Comparison of ENCODE assay signal across 5 fruit fly cellular contexts in the genomic region with DNA sequence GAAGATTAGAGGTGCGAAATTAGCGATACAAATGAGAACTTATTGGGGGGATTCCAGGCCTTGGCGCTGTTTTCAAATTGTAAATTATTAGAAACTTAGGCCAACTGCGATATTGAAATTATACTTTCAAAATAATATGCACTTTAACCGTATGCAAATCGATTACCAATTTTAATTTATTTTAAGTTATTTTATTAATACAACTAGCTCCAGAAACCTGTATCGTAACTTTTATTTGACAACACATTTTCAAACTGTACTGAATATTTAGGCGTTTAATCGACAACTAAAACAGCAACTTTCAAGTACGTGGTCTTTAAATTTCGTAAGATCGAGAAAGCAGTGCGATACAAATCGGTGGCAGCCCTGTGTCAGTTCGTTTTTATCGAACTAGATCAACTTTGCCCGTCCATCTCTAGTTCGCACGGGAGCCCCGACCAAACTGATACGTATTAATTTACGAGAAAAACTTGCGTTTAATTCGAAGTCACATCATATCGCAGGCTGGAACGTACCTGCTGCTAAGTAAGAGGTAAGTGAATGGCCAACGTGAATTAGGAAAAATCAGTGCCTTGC.
TF ChIP-seq lines count a peak whose summit lies in the region.

A gene (minus strand): TSS at position 31 of the 576 bp plus-strand sequence.
A gene (plus strand): TSS at position 335 of the 576 bp plus-strand sequence.

TF ChIP-seq in whole organism, adult, 20 proteins besides CTCF, POLR2A, EP300 and RAD21 (continued from another document):
- peak; percentile 36 for TF ChIP-seq bab1 (GFP tag; optimal IDR thresholded peaks at IDR 0.05; lab: Kevin White, UChicago)
- no peak for TF ChIP-seq CG5204 (GFP tag; optimal IDR thresholded peaks at IDR 0.05; lab: Kevin White, UChicago)
- TF ChIP-seq CG33017 (tag; optimal IDR thresholded peaks at IDR 0.05; lab: Kevin White, UChicago) = peak; percentile 53
- TF ChIP-seq cic (GFP tag; optimal IDR thresholded peaks at IDR 0.05; lab: Kevin White, UChicago) = peak; percentile 14

TF ChIP-seq in whole organism, embryonic, 481 proteins besides CTCF, POLR2A, EP300 and RAD21 (continued from another document and continues in another):
- TF ChIP-seq pnt (GFP tag; optimal IDR thresholded peaks at IDR 0.05; lab: Kevin White, UChicago) = no peak
- no peak for TF ChIP-seq gsb-n (tag; optimal IDR thresholded peaks at IDR 0.05; lab: Kevin White, UChicago)
- TF ChIP-seq lola (GFP tag; optimal IDR thresholded peaks at IDR 0.05; lab: Kevin White, UChicago) = peak in 1 of 3 experiments; percentile 25
- TF ChIP-seq CG2120 (GFP tag; optimal IDR thresholded peaks at IDR 0.05; lab: Kevin White, UChicago) = peak; percentile 70
- TF ChIP-seq ewg (GFP tag; optimal IDR thresholded peaks at IDR 0.05; lab: Kevin White, UChicago) = no peak
- TF ChIP-seq Taf1 (GFP tag; IDR thresholded peaks at IDR 0.05; lab: Robert Waterston, UW) = no peak
- TF ChIP-seq Adf1 (GFP tag; IDR thresholded peaks at IDR 0.05; lab: Robert Waterston, UW) = no peak
- TF ChIP-seq CG6813 (GFP tag; optimal IDR thresholded peaks at IDR 0.05; lab: Kevin White, UChicago) = no peak
- TF ChIP-seq CG17328 (GFP tag; IDR thresholded peaks at IDR 0.05; lab: Robert Waterston, UW) = no peak
- no peak for TF ChIP-seq hkb (optimal IDR thresholded peaks at IDR 0.05; lab: Kevin White, UChicago)
- no peak for TF ChIP-seq hkb (GFP tag; IDR thresholded peaks at IDR 0.05; lab: Robert Waterston, UW)
- TF ChIP-seq vfl (GFP tag; optimal IDR thresholded peaks at IDR 0.05; lab: Kevin White, UChicago) = no peak
- TF ChIP-seq maf-S (GFP tag; optimal IDR thresholded peaks at IDR 0.05; lab: Kevin White, UChicago) = no peak
- TF ChIP-seq CG5245 (GFP tag; optimal IDR thresholded peaks at IDR 0.05; lab: Kevin White, UChicago) = no peak
- no peak for TF ChIP-seq fru (optimal IDR thresholded peaks at IDR 0.05; lab: Kevin White, UChicago)
- no peak for TF ChIP-seq danr (GFP tag; IDR thresholded peaks at IDR 0.05; lab: Robert Waterston, UW)
- TF ChIP-seq Nf-YA (GFP tag; IDR thresholded peaks at IDR 0.05; lab: Robert Waterston, UW) = no peak
- no peak for TF ChIP-seq chn (GFP tag; optimal IDR thresholded peaks at IDR 0.05; lab: Kevin White, UChicago)
- no peak for TF ChIP-seq HLHmδ (GFP tag; optimal IDR thresholded peaks at IDR 0.05; lab: Kevin White, UChicago)
- TF ChIP-seq Side (GFP tag; optimal IDR thresholded peaks at IDR 0.05; lab: Kevin White, UChicago) = no peak
- TF ChIP-seq CG15011 (GFP tag; optimal IDR thresholded peaks at IDR 0.05; lab: Kevin White, UChicago) = no peak
- peak; percentile 37 for TF ChIP-seq CG9817 (tag; optimal IDR thresholded peaks at IDR 0.05; lab: Kevin White, UChicago)
- TF ChIP-seq gcm (GFP tag; optimal IDR thresholded peaks at IDR 0.05; lab: Kevin White, UChicago) = no peak
- TF ChIP-seq HmgZ (tag; optimal IDR thresholded peaks at IDR 0.05; lab: Kevin White, UChicago) = peak; percentile 12
- no peak for TF ChIP-seq CG8478 (optimal IDR thresholded peaks at IDR 0.05; lab: Kevin White, UChicago)
- peak; percentile 29 for TF ChIP-seq PHDP (tag; optimal IDR thresholded peaks at IDR 0.05; lab: Kevin White, UChicago)
- no peak for TF ChIP-seq CG14965 (GFP tag; optimal IDR thresholded peaks at IDR 0.05; lab: Kevin White, UChicago; ENCODE audit: borderline replicate concordance)
- TF ChIP-seq cad (GFP tag; optimal IDR thresholded peaks at IDR 0.05; lab: Kevin White, UChicago) = no peak
- no peak for TF ChIP-seq salm (tag; optimal IDR thresholded peaks at IDR 0.05; lab: Kevin White, UChicago)
- peak; percentile 39 for TF ChIP-seq Drgx (GFP tag; IDR thresholded peaks at IDR 0.05; lab: Robert Waterston, UW)
- TF ChIP-seq Sry-δ (GFP tag; optimal IDR thresholded peaks at IDR 0.05; lab: Kevin White, UChicago) = peak; percentile 93

TF ChIP-seq in whole organism, prepupa, 60 proteins besides CTCF, POLR2A, EP300 and RAD21 (continued from another document and continues in another):
- TF ChIP-seq Hr4 (GFP tag; optimal IDR thresholded peaks at IDR 0.05; lab: Kevin White, UChicago) (no peak), CG32006 (GFP tag; optimal IDR thresholded peaks at IDR 0.05; lab: Kevin White, UChicago) (peak; percentile 54), CG31627 (GFP tag; optimal IDR thresholded peaks at IDR 0.05; lab: Kevin White, UChicago) (peak; percentile 50), Smox (GFP tag; optimal IDR thresholded peaks at IDR 0.05; lab: Kevin White, UChicago) (no peak), CG9139 (GFP tag; optimal IDR thresholded peaks at IDR 0.05; lab: Kevin White, UChicago) (no peak), lz (GFP tag; optimal IDR thresholded peaks at IDR 0.05; lab: Kevin White, UChicago) (peak; percentile 48), net (GFP tag; optimal IDR thresholded peaks at IDR 0.05; lab: Kevin White, UChicago) (no peak), vri (GFP tag; optimal IDR thresholded peaks at IDR 0.05; lab: Kevin White, UChicago) (no peak), Ets21C (GFP tag; optimal IDR thresholded peaks at IDR 0.05; lab: Kevin White, UChicago) (no peak), CG8319 (GFP tag; optimal IDR thresholded peaks at IDR 0.05; lab: Kevin White, UChicago) (no peak), Met (GFP tag; optimal IDR thresholded peaks at IDR 0.05; lab: Kevin White, UChicago) (peak; percentile 56), dac (GFP tag; optimal IDR thresholded peaks at IDR 0.05; lab: Kevin White, UChicago) (no peak), fd85E (GFP tag; optimal IDR thresholded peaks at IDR 0.05; lab: Kevin White, UChicago) (no peak), dsx (GFP tag; optimal IDR thresholded peaks at IDR 0.05; lab: Kevin White, UChicago; ENCODE audit: poor library complexity, severe bottlenecking) (peak; percentile 14), achi (GFP tag; optimal IDR thresholded peaks at IDR 0.05; lab: Kevin White, UChicago) (peak; percentile 44), CG11762 (GFP tag; optimal IDR thresholded peaks at IDR 0.05; lab: Kevin White, UChicago; ENCODE audit: insufficient read depth) (no peak), acj6 (GFP tag; optimal IDR thresholded peaks at IDR 0.05; lab: Kevin White, UChicago) (no peak), CG11902 (GFP tag; optimal IDR thresholded peaks at IDR 0.05; lab: Kevin White, UChicago) (no peak), fkh (GFP tag; optimal IDR thresholded peaks at IDR 0.05; lab: Kevin White, UChicago) (peak; percentile 48), Eip93F (GFP tag; optimal IDR thresholded peaks at IDR 0.05; lab: Kevin White, UChicago) (no peak), CG4318 (GFP tag; optimal IDR thresholded peaks at IDR 0.05; lab: Kevin White, UChicago) (no peak), Eip78C (GFP tag; lab: Kevin White, UChicago) (peak; percentile 66), CG16779 (tag; optimal IDR thresholded peaks at IDR 0.05; lab: Kevin White, UChicago) (no peak), Blimp-1 (GFP tag; optimal IDR thresholded peaks at IDR 0.05; lab: Kevin White, UChicago) (peak; percentile 27), eg (GFP tag; IDR thresholded peaks at IDR 0.05; lab: Robert Waterston, UW) (peak; percentile 84), fd59A (GFP tag; optimal IDR thresholded peaks at IDR 0.05; lab: Kevin White, UChicago) (no peak), OdsH (GFP tag; optimal IDR thresholded peaks at IDR 0.05; lab: Kevin White, UChicago) (no peak), Hr39 (GFP tag; optimal IDR thresholded peaks at IDR 0.05; lab: Kevin White, UChicago) (no peak), esn (GFP tag; optimal IDR thresholded peaks at IDR 0.05; lab: Kevin White, UChicago) (peak; percentile 68), CG11294 (GFP tag; IDR thresholded peaks at IDR 0.05; lab: Robert Waterston, UW) (0 out of 2 replicates have a peak, but pooled peaks have one; percentile 34), Hr38 (GFP tag; optimal IDR thresholded peaks at IDR 0.05; lab: Kevin White, UChicago) (no peak), topi (GFP tag; optimal IDR thresholded peaks at IDR 0.05; lab: Kevin White, UChicago) (peak; percentile 53)

TF ChIP-seq in whole organism, pupa, 21 proteins besides CTCF, POLR2A, EP300 and RAD21 (continued from another document):
- TF ChIP-seq CG8301 (tag; optimal IDR thresholded peaks at IDR 0.05; lab: Kevin White, UChicago) = peak; percentile 50
- no peak for TF ChIP-seq CG10348 (GFP tag; IDR thresholded peaks at IDR 0.05; lab: Robert Waterston, UW)
- no peak for TF ChIP-seq CG8159 (tag; optimal IDR thresholded peaks at IDR 0.05; lab: Kevin White, UChicago)

TF ChIP-seq in whole organism, wandering third instar larva, 38 proteins besides CTCF, POLR2A, EP300 and RAD21 (continued from another document):
- TF ChIP-seq HLH106 (tag; optimal IDR thresholded peaks at IDR 0.05; lab: Kevin White, UChicago) (peak; percentile 70), fru (GFP tag; optimal IDR thresholded peaks at IDR 0.05; lab: Kevin White, UChicago) (peak; percentile 49), ey (GFP tag; optimal IDR thresholded peaks at IDR 0.05; lab: Kevin White, UChicago) (no peak), jim (GFP tag; optimal IDR thresholded peaks at IDR 0.05; lab: Kevin White, UChicago) (no peak), dsf (GFP tag; optimal IDR thresholded peaks at IDR 0.05; lab: Kevin White, UChicago; ENCODE audit: borderline replicate concordance) (peak; percentile 22), psq (GFP tag; optimal IDR thresholded peaks at IDR 0.05; lab: Kevin White, UChicago) (peak; percentile 35), Abd-B (GFP tag; optimal IDR thresholded peaks at IDR 0.05; lab: Kevin White, UChicago) (no peak)
TF ChIP-seq in whole organism, wandering third instar larva: peak in this region for 15.
